Fruit fly (Drosophila melanogaster): ENCODE measurements around the gene CG33109.

Gene CG33109

dm6 chr3R:14245371-14245770, 24.0 kb upstream of the CG33109 start, which contains the start of gene CG9616:
Gene CG9616, minus strand, starts transcription at chr3R:14245471.
- no peak for TF ChIP-seq dan (GFP tag; IDR thresholded peaks at IDR 0.05)
- TF ChIP-seq Six4 (GFP tag; optimal IDR thresholded peaks at IDR 0.05), result no peak
- peak; percentile 68 for TF ChIP-seq Ets65A (GFP tag)

- TF ChIP-seq CG11560 (tag; IDR thresholded peaks at IDR 0.05) (no peak), Sry-β (GFP tag; optimal IDR thresholded peaks at IDR 0.05) (no peak), mld (GFP tag; IDR thresholded peaks at IDR 0.05; ENCODE audit: partially characterized antibody) (no peak), esg (GFP tag; conservative IDR thresholded peaks at IDR 0.05) (no peak), ara (GFP tag; IDR thresholded peaks at IDR 0.05) (no peak), knrl (GFP tag; IDR thresholded peaks at IDR 0.05; ENCODE audit: partially characterized antibody) (no peak), trem (tag; optimal IDR thresholded peaks at IDR 0.05) (no peak), CG6272 (GFP tag; IDR thresholded peaks at IDR 0.05) (no peak), CG13296 (GFP tag; optimal IDR thresholded peaks at IDR 0.05) (no peak), CkIIα-i1 (GFP tag; IDR thresholded peaks at IDR 0.05) (no peak), H2.0 (GFP tag; IDR thresholded peaks at IDR 0.05) (no peak), croc (GFP tag; conservative IDR thresholded peaks at IDR 0.05) (no peak), CG43689 (GFP tag; IDR thresholded peaks at IDR 0.05) (no peak), Side (GFP tag; optimal IDR thresholded peaks at IDR 0.05) (no peak), CG10431 (GFP tag; optimal IDR thresholded peaks at IDR 0.05) (no peak), CG17186 (GFP tag; optimal IDR thresholded peaks at IDR 0.05) (no peak), ac (GFP tag; optimal IDR thresholded peaks at IDR 0.05) (no peak), Vsx1 (GFP tag; optimal IDR thresholded peaks at IDR 0.05) (no peak)
These were observed 23.2 kb upstream of the CG33109 start, which contains the start of gene CG43291 for dm6 chr3R:14244577-14244976. Gene CG43291, minus strand, starts transcription at chr3R:14244677.

- TF ChIP-seq Jarid2 (GFP tag; optimal IDR thresholded peaks at IDR 0.05), result no peak
- no peak for TF ChIP-seq schlank (tag; optimal IDR thresholded peaks at IDR 0.05)
These were observed 7.7 kb upstream of the CG33109 start, which contains the start of gene CG9624 for dm6 chr3R:14229045-14229444. Gene CG9624, minus strand, starts transcription at chr3R:14229145.

- TF ChIP-seq Ets65A (GFP tag) (peak; percentile 6), row (GFP tag; IDR thresholded peaks at IDR 0.05) (no peak), CG13775 (GFP tag; optimal IDR thresholded peaks at IDR 0.05) (no peak), Sox102F (GFP tag; optimal IDR thresholded peaks at IDR 0.05) (no peak), jumu (GFP tag; optimal IDR thresholded peaks at IDR 0.05) (no peak), CG17385 (GFP tag; optimal IDR thresholded peaks at IDR 0.05) (no peak)
These were observed 5.3 kb upstream of the CG33109 start, which contains the start of gene CG9631 for dm6 chr3R:14226662-14227061. Gene CG9631, minus strand, starts transcription at chr3R:14226762.

- TF ChIP-seq Rfx (GFP tag; IDR thresholded peaks at IDR 0.05) (peak; percentile 43; the same call in 1 of the 2 replicates), Ets65A (GFP tag) (peak; percentile 49), ind (GFP tag; optimal IDR thresholded peaks at IDR 0.05) (no peak), D19B (GFP tag; optimal IDR thresholded peaks at IDR 0.05) (peak; percentile 94), CG2120 (GFP tag; optimal IDR thresholded peaks at IDR 0.05) (peak; percentile 55), slbo (GFP tag; IDR thresholded peaks at IDR 0.05) (peak; percentile 32; the same call in 1 of the 2 replicates), gem (tag; optimal IDR thresholded peaks at IDR 0.05) (no peak), CG9932 (GFP tag; IDR thresholded peaks at IDR 0.05) (peak; percentile 45; the same call in 1 of the 2 replicates), emc (GFP tag; optimal IDR thresholded peaks at IDR 0.05) (no peak)
These were observed 2.8 kb upstream of the CG33109 start, which contains the start of gene Sp212 for dm6 chr3R:14224105-14224574. Gene Sp212, minus strand, starts transcription at chr3R:14224155.
